Fruit fly (Drosophila melanogaster) whole organism, embryonic: ENCODE measurements around the gene CG15741.
A peak's percentile ranks its signal among the peaks of the same experiment; 100 is the strongest.

ENCODE experiments used
- Atf6 ChIP-seq: fragments of 200-800 bp; sonication (Bioruptor generic); IDR thresholded peaks from 2 replicates; pipeline ENCODE4 v1.3.6; 2022; ENCODE audit warnings: missing biosample characterization, missing genetic modification characterization
- CG10565 ChIP-seq: fragments of 200-800 bp; sonication (Bioruptor generic); optimal IDR thresholded peaks from 3 replicates; lab custom pipeline; 2016; ENCODE audit warnings: missing biosample characterization, mild to moderate bottlenecking, missing genetic modification characterization
- CG12299 ChIP-seq: fragments of 200-800 bp; sonication (Bioruptor generic); optimal IDR thresholded peaks from 2 replicates; lab custom pipeline; 2018; ENCODE audit warnings: missing biosample characterization, mild to moderate bottlenecking, missing genetic modification characterization
- CG12391 ChIP-seq: fragments of 200-800 bp; sonication (Bioruptor generic); optimal IDR thresholded peaks from 3 replicates; lab custom pipeline; 2018; ENCODE audit warnings: missing biosample characterization, mild to moderate bottlenecking, missing genetic modification characterization, moderate library complexity
- CG13775 ChIP-seq: fragments of 200-800 bp; sonication (Bioruptor generic); optimal IDR thresholded peaks from 3 replicates; lab custom pipeline; 2017; ENCODE audit warnings: missing biosample characterization, mild to moderate bottlenecking, missing genetic modification characterization
- CG14014 ChIP-seq: fragments of 200-800 bp; sonication (Bioruptor generic); IDR thresholded peaks from 2 replicates; pipeline ENCODE4 v1.3.6; 2022; ENCODE audit warnings: missing biosample characterization, missing genetic modification characterization
- CG17612 ChIP-seq: fragments of 200-800 bp; sonication (Bioruptor generic); IDR thresholded peaks from 2 replicates; pipeline ENCODE4 v1.3.6; 2022; ENCODE audit warnings: missing biosample characterization, missing genetic modification characterization
- CG17829 ChIP-seq: fragments of 200-800 bp; optimal IDR thresholded peaks from 2 replicates; lab custom pipeline; 2019; ENCODE audit warnings: missing biosample characterization, mild to moderate bottlenecking, missing genetic modification characterization, moderate library complexity
- CG18262 ChIP-seq: fragments of 200-800 bp; optimal IDR thresholded peaks from 3 replicates; lab custom pipeline; 2019; ENCODE audit warnings: missing biosample characterization, mild to moderate bottlenecking, missing genetic modification characterization, moderate library complexity
- CG32767 ChIP-seq: fragments of 200-800 bp; sonication (Bioruptor generic); IDR thresholded peaks from 2 replicates; pipeline ENCODE4 v1.3.6; 2022; ENCODE audit warnings: missing biosample characterization, missing genetic modification characterization
- CG3726 ChIP-seq: fragments of 200-800 bp; sonication (Bioruptor generic); IDR thresholded peaks from 3 replicates; pipeline ENCODE4, ENCODE4 v1.3.6; 2022; ENCODE audit warnings: missing biosample characterization, missing genetic modification characterization
- CG4360 ChIP-seq: fragments of 200-800 bp; sonication (Bioruptor generic); IDR thresholded peaks from 2 replicates; pipeline ENCODE4 v1.3.6; 2022; ENCODE audit warnings: missing biosample characterization, missing genetic modification characterization
- CG6254 ChIP-seq: fragments of 200-800 bp; sonication (Bioruptor generic); optimal IDR thresholded peaks from 3 replicates; lab custom pipeline; 2017; ENCODE audit warnings: mild to moderate bottlenecking, missing biosample characterization, missing genetic modification reagents, missing genetic modification characterization
- CG8478 ChIP-seq: fragments of >200 bp; optimal IDR thresholded peaks from 2 replicates; lab custom pipeline; 2018
- CG8765 ChIP-seq: fragments of 200-800 bp; sonication (Bioruptor generic); IDR thresholded peaks from 2 replicates; pipeline ENCODE4 v1.3.6; 2022; ENCODE audit warnings: missing biosample characterization, missing genetic modification characterization
- CG9932 ChIP-seq: fragments of 200-800 bp; sonication (Bioruptor generic); IDR thresholded peaks from 2 replicates; pipeline ENCODE4 v1.3.6; 2022; ENCODE audit warnings: missing biosample characterization, missing genetic modification characterization
- Camta ChIP-seq: fragments of 200-800 bp; sonication (Bioruptor generic); optimal IDR thresholded peaks from 2 replicates; lab custom pipeline; 2016; ENCODE audit warnings: missing biosample characterization, missing genetic modification characterization
- Dll ChIP-seq: fragments of 200-800 bp; sonication (Bioruptor generic); IDR thresholded peaks from 4 replicates; pipeline ENCODE4 v1.3.6; 2022; ENCODE audit warnings: missing biosample characterization, missing genetic modification characterization; ENCODE audit not compliant: partially characterized antibody
- Ets65A ChIP-seq: fragments of 200-800 bp; sonication (Bioruptor generic); peaks from one replicate; lab custom pipeline; 2016; ENCODE audit warnings: missing biosample characterization, missing genetic modification characterization
- Fer3 ChIP-seq: fragments of 200-800 bp; sonication (Bioruptor generic); optimal IDR thresholded peaks from 2 replicates; lab custom pipeline; 2018; ENCODE audit warnings: missing biosample characterization, mild to moderate bottlenecking, missing genetic modification characterization, moderate library complexity
- Hsf ChIP-seq: fragments of 200-800 bp; sonication (Bioruptor generic); optimal IDR thresholded peaks from 3 replicates; lab custom pipeline; 2016; ENCODE audit warnings: missing biosample characterization, missing genetic modification characterization
- Myb ChIP-seq: fragments of 200-800 bp; sonication (Bioruptor generic); optimal IDR thresholded peaks from 2 replicates; lab custom pipeline; 2016; ENCODE audit warnings: missing biosample characterization, missing genetic modification characterization
- Pdp1 ChIP-seq, 2 experiments: fragments of 200-800 bp; sonication (Bioruptor generic); optimal IDR thresholded peaks; 3 replicates each; lab custom pipeline; 2016; ENCODE audit warnings: missing biosample characterization in 2 of 2, missing genetic modification characterization in 2 of 2, mild to moderate bottlenecking in 1 of 2, moderate library complexity in 1 of 2
- Sox100B ChIP-seq: fragments of 200-800 bp; sonication (Bioruptor generic); optimal IDR thresholded peaks from 3 replicates; lab custom pipeline; 2018; ENCODE audit warnings: missing biosample characterization, mild to moderate bottlenecking, missing genetic modification characterization
- Usf ChIP-seq: fragments of 200-800 bp; sonication (Bioruptor generic); optimal IDR thresholded peaks from 2 replicates; lab custom pipeline; 2017; ENCODE audit warnings: missing genotype, missing biosample characterization, missing genetic modification characterization
- amos ChIP-seq: fragments of 200-800 bp; sonication (Bioruptor generic); IDR thresholded peaks from 2 replicates; pipeline ENCODE4 v1.3.6; 2022; ENCODE audit warnings: missing biosample characterization, missing genetic modification characterization; ENCODE audit not compliant: partially characterized antibody
- aop ChIP-seq: fragments of 200-800 bp; sonication (Bioruptor generic); IDR thresholded peaks from 2 replicates; pipeline ENCODE4 v1.3.6; 2022; ENCODE audit warnings: missing biosample characterization, missing genetic modification characterization
- chn ChIP-seq: fragments of 200-800 bp; sonication (Bioruptor generic); optimal IDR thresholded peaks from 2 replicates; lab custom pipeline; 2016; ENCODE audit warnings: missing biosample characterization, missing genetic modification characterization
- corto ChIP-seq: fragments of 200-800 bp; sonication (Bioruptor generic); optimal IDR thresholded peaks from 2 replicates; lab custom pipeline; 2016; ENCODE audit warnings: missing biosample characterization, mild to moderate bottlenecking, missing genetic modification characterization, moderate library complexity
- fd3F ChIP-seq: fragments of 200-800 bp; sonication (Bioruptor generic); optimal IDR thresholded peaks from 2 replicates; lab custom pipeline; 2018; ENCODE audit warnings: missing biosample characterization, mild to moderate bottlenecking, missing genetic modification characterization, moderate library complexity
- gcm2 ChIP-seq: fragments of 200-800 bp; sonication (Bioruptor generic); optimal IDR thresholded peaks from 2 replicates; lab custom pipeline; 2016; ENCODE audit warnings: missing biosample characterization, missing genetic modification characterization
- gfzf ChIP-seq: fragments of 200-800 bp; sonication (Bioruptor generic); optimal IDR thresholded peaks from 2 replicates; lab custom pipeline; 2016; ENCODE audit warnings: missing biosample characterization, mild to moderate bottlenecking, missing genetic modification characterization, moderate library complexity
- gsb ChIP-seq: fragments of 200-800 bp; sonication (Bioruptor generic); IDR thresholded peaks from 2 replicates; pipeline ENCODE4 v1.3.6; 2022; ENCODE audit warnings: missing biosample characterization, missing genetic modification characterization
- gsb-n ChIP-seq: fragments of 200-800 bp; sonication (Bioruptor generic); optimal IDR thresholded peaks from 3 replicates; lab custom pipeline; 2018; ENCODE audit warnings: missing biosample characterization, mild to moderate bottlenecking, missing genetic modification characterization
- her ChIP-seq: fragments of 200-800 bp; sonication (Bioruptor generic); optimal IDR thresholded peaks from 2 replicates; lab custom pipeline; 2016; ENCODE audit warnings: missing biosample characterization, missing genetic modification characterization
- hkb ChIP-seq, 2 experiments: fragments of 200-800 bp in 1 of 2; fragments of >200 bp in 1 of 2; sonication (Bioruptor generic) in 1 of 2; IDR thresholded peaks in 1 of 2; optimal IDR thresholded peaks in 1 of 2; 2 replicates each; pipeline versions ENCODE4 v1.3.6 to Lab custom; 2017 to 2022; ENCODE audit warnings: missing biosample characterization in 1 of 2, missing genetic modification characterization in 1 of 2
- kah ChIP-seq: fragments of 200-800 bp; sonication (Bioruptor generic); optimal IDR thresholded peaks from 2 replicates; lab custom pipeline; 2018; ENCODE audit warnings: missing biosample characterization, mild to moderate bottlenecking, missing genetic modification characterization
- klu ChIP-seq: fragments of 200-800 bp; sonication (Bioruptor generic); IDR thresholded peaks from 2 replicates; pipeline ENCODE4 v1.3.6; 2022; ENCODE audit warnings: missing biosample characterization, missing genetic modification characterization
- maf-S ChIP-seq: fragments of 200-800 bp; sonication (Bioruptor generic); optimal IDR thresholded peaks from 2 replicates; lab custom pipeline; 2016; ENCODE audit warnings: missing biosample characterization, missing genetic modification characterization
- mld ChIP-seq: fragments of 200-800 bp; sonication (Bioruptor generic); IDR thresholded peaks from 3 replicates; pipeline ENCODE4 v1.3.6; 2022; ENCODE audit warnings: missing biosample characterization, missing genetic modification characterization; ENCODE audit not compliant: partially characterized antibody
- nerfin-2 ChIP-seq: fragments of 200-800 bp; sonication (Bioruptor generic); IDR thresholded peaks from 2 replicates; pipeline ENCODE4 v1.3.6; 2022; ENCODE audit warnings: missing biosample characterization, missing genetic modification characterization; ENCODE audit not compliant: partially characterized antibody
- nom ChIP-seq: fragments of 200-800 bp; sonication (Bioruptor generic); optimal IDR thresholded peaks from 2 replicates; lab custom pipeline; 2017; ENCODE audit warnings: missing biosample characterization, missing genetic modification characterization, mild to moderate bottlenecking, moderate library complexity, missing genetic modification reagents
- pb ChIP-seq: fragments of 200-800 bp; sonication (Bioruptor generic); optimal IDR thresholded peaks from 3 replicates; lab custom pipeline; 2016; ENCODE audit warnings: missing biosample characterization, missing genetic modification characterization
- sd ChIP-seq: fragments of 200-800 bp; sonication (Bioruptor generic); optimal IDR thresholded peaks from 3 replicates; lab custom pipeline; 2018; ENCODE audit warnings: missing biosample characterization, mild to moderate bottlenecking, missing genetic modification characterization, moderate library complexity
- slbo ChIP-seq: fragments of 200-800 bp; sonication (Bioruptor generic); IDR thresholded peaks from 2 replicates; pipeline ENCODE4 v1.3.6; 2022; ENCODE audit warnings: missing biosample characterization, missing genetic modification characterization
- slp2 ChIP-seq: fragments of 200-800 bp; sonication (Bioruptor generic); optimal IDR thresholded peaks from 2 replicates; lab custom pipeline; 2016; ENCODE audit warnings: missing biosample characterization, missing genetic modification characterization
- sna ChIP-seq: fragments of 200-800 bp; sonication (Bioruptor generic); IDR thresholded peaks from 2 replicates; pipeline ENCODE4 v1.3.6; 2022; ENCODE audit warnings: missing biosample characterization, missing genetic modification characterization; ENCODE audit not compliant: partially characterized antibody
- sqz ChIP-seq: fragments of 200-800 bp; sonication (Bioruptor generic); optimal IDR thresholded peaks from 3 replicates; lab custom pipeline; 2018; ENCODE audit warnings: missing biosample characterization, mild to moderate bottlenecking, missing genetic modification characterization
- stwl ChIP-seq: fragments of 200-800 bp; sonication (Bioruptor generic); optimal IDR thresholded peaks from 3 replicates; lab custom pipeline; 2018; ENCODE audit warnings: missing biosample characterization, mild to moderate bottlenecking, missing genetic modification characterization, moderate library complexity
- usp ChIP-seq: fragments of >200 bp; optimal IDR thresholded peaks from 2 replicates; lab custom pipeline; 2017; ENCODE audit warnings: missing biosample characterization, missing genetic modification characterization

The CG15741 gene

DNA sequence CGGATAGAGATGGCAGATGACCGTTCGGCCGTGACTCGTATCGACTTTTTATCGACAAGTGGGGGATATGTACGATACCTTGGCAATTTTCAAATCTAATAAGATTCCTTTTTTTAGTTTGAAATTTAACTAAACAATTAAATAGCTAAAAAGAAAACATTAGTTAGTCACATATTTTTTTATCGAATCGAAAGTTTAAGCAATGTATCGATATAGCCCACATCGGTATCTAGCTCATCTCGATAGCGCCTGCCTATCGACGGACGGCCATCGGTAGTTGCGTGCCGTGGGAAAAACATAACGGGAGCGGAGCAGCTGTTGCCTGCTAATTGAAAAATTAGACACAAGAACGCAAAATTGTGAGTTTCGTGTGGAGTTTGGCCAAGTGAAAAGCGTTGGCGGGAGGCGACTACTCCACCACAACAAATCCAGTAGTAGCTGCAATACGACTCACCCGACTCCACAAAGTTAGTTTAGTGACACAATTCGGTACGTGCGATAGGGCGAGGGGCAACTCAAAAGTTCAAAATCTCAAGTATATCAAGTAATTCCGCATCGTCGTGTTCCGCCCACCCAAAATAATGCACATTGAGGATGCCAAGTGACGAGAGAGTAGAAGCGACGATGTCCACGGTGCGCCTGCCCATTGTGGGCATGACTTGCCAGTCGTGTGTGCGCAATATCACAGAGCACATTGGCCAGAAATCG is 17.1 kb upstream of the CG15741 start, which contains the start of the genes CG10347 and ATP7 (continued):
- TF ChIP-seq CG18262 (tag; lab: Kevin White, UChicago) (peak; percentile 18), gfzf (GFP tag; lab: Kevin White, UChicago) (peak; percentile 5), gsb-n (tag; lab: Kevin White, UChicago) (no peak), pb (GFP tag; lab: Kevin White, UChicago) (no peak), CG3726 (GFP tag; lab: Robert Waterston, UW) (no peak), gcm2 (GFP tag; lab: Kevin White, UChicago) (no peak), slp2 (GFP tag; lab: Kevin White, UChicago) (no peak), Pdp1 (GFP tag; optimal IDR thresholded peaks at IDR 0.05; lab: Kevin White, UChicago) (peak; percentile 11 to 40), nerfin-2 (peak; percentile 87), hkb (optimal IDR thresholded peaks at IDR 0.05; lab: Kevin White, UChicago) (peak; percentile 98), hkb (GFP tag; IDR thresholded peaks at IDR 0.05; lab: Robert Waterston, UW) (no peak), fd3F (GFP tag; lab: Kevin White, UChicago) (no peak), CG9932 (peak; percentile 45), aop (GFP tag; lab: Robert Waterston, UW) (no peak), CG17829 (peak; percentile 41), corto (no peak), Ets65A (GFP tag; lab: Kevin White, UChicago) (peak; percentile 80), CG14014 (no peak), slbo (GFP tag; lab: Robert Waterston, UW) (no peak; the same call in 1 of the 2 replicates), mld (GFP tag; lab: Robert Waterston, UW) (no peak; the same call in 2 of the 3 replicates), CG8478 (no peak), gsb (GFP tag; lab: Robert Waterston, UW) (no peak), CG6254 (GFP tag; lab: Kevin White, UChicago) (no peak), chn (GFP tag; lab: Kevin White, UChicago) (peak; percentile 12), sd (tag; lab: Kevin White, UChicago) (peak; percentile 11), Atf6 (GFP tag; lab: Robert Waterston, UW) (no peak), Usf (GFP tag; lab: Kevin White, UChicago) (no peak), Camta (GFP tag; lab: Kevin White, UChicago) (no peak), CG12299 (tag; lab: Kevin White, UChicago) (peak; percentile 34), klu (GFP tag; lab: Robert Waterston, UW) (no peak), her (GFP tag; lab: Kevin White, UChicago) (no peak), CG17612 (GFP tag; lab: Robert Waterston, UW) (no peak), Sox100B (GFP tag; lab: Kevin White, UChicago) (no peak), CG32767 (GFP tag; lab: Robert Waterston, UW) (no peak), Myb (GFP tag; lab: Kevin White, UChicago) (peak; percentile 14), sna (GFP tag; lab: Robert Waterston, UW) (peak; percentile 96), CG8765 (GFP tag; lab: Robert Waterston, UW) (no peak), stwl (tag; lab: Kevin White, UChicago) (peak; percentile 57), CG13775 (GFP tag; lab: Kevin White, UChicago) (peak; percentile 26), nom (GFP tag; lab: Kevin White, UChicago) (peak; percentile 47), amos (peak; percentile 86), CG4360 (GFP tag; lab: Robert Waterston, UW) (no peak), maf-S (GFP tag; lab: Kevin White, UChicago) (no peak), Dll (GFP tag; lab: Robert Waterston, UW) (peak; percentile 97), sqz (no peak), Hsf (peak; percentile 39), usp (GFP tag; lab: Kevin White, UChicago) (no peak), CG10565 (no peak), kah (GFP tag; lab: Kevin White, UChicago) (no peak), Fer3 (tag; lab: Kevin White, UChicago) (no peak), CG12391 (tag; lab: Kevin White, UChicago) (peak; percentile 59)
